Fruit fly (Drosophila melanogaster): ENCODE results near the gene retinin.

DNA sequence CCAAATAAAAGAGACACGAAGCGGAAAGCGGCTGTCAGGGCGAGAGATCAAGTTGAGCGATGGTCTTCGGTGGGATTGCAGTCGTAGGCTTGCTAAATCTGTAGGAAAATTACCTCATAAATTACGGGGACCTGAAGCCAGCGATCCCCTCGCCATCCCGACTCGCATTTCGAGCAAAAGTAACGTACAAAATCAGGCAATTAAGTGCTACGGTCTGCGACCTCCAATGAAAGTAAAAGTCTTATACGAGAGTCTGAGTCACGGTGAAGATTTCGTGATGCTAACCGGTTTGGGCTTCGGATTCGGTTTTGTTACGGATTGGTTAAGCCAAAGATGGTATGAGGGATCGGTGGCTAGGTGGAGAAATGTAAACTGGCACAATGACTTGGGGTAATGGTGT, 8.1 kb downstream of the retinin start:
- no peak for TF ChIP-seq CTCF (optimal IDR thresholded peaks at IDR 0.05)
- no peak for TF ChIP-seq CG8478 (optimal IDR thresholded peaks at IDR 0.05)
